Worm (Caenorhabditis elegans): ENCODE measurements around the gene fkh-4.
"Not testable (repeated sequence)": the region's sequence is repeated elsewhere in the genome, so short reads cannot be mapped to it uniquely, and the experiment has no call there.

Gene fkh-4

DNA sequence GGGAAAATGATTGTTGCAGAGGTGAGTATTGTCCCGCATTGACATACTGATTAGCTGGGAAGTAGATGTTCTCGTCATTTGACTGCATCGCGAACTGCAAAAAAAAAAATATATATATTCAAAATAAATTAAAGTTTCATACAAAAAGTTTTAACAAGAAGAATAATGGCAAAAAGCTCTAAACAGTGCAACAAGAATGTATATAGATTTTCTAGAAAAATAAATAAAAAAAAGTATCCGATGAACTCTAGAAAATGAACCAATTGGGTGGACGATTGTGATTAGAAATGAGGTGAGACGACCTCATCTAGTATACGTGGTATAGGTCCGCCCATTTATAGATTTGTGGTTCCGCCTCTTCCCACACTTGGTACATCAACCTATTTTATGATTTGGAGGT, at the start of gene fkh-4:
Gene fkh-4 (minus strand): TSS at position 101 of the 400 bp plus-strand sequence.
- not testable (repeated sequence) for TF ChIP-seq ztf-1 (GFP tag; conservative IDR thresholded peaks at IDR 0.05); nhr-237 (tag; optimal IDR thresholded peaks at IDR 0.05); elt-1 (tag; optimal IDR thresholded peaks at IDR 0.05)

DNA sequence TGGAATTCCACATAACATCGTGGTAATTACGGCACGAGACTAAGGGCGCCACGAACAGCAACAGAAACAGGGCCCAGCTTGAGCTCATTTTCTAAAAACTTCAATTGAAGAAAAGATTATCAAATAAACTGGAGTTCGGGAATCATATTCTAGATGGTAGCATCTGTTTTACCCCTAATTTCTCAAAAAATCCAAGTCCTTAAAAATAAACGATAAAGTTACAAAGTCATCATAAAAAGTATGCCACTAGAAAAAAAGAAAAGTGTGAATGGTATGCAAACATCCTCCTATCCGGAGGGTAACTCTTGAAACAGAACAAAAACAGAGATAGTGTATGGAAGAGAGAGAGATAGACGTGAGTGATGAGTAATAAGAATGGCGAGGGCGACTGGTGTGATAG, 48.7 kb upstream of the fkh-4 start, which contains the start of gene efn-3:
Gene efn-3 (minus strand): TSS at position 101 of the 400 bp plus-strand sequence.
- no peak for TF ChIP-seq mab-5 (tag; optimal IDR thresholded peaks at IDR 0.05)
- TF ChIP-seq dmd-4 (tag; optimal IDR thresholded peaks at IDR 0.05) = no peak
- TF ChIP-seq crh-2 (tag; optimal IDR thresholded peaks at IDR 0.05) = no peak
- no peak for TF ChIP-seq unc-62 (GFP tag; optimal IDR thresholded peaks at IDR 0.05)
- no peak for TF ChIP-seq nhr-6 (tag; optimal IDR thresholded peaks at IDR 0.05)
- TF ChIP-seq aly-2 (tag; optimal IDR thresholded peaks at IDR 0.05) = no peak
- TF ChIP-seq alr-1 (tag; optimal IDR thresholded peaks at IDR 0.05) = no peak
- TF ChIP-seq nhr-77 (tag; optimal IDR thresholded peaks at IDR 0.05) = no peak
- no peak for TF ChIP-seq sma-9 (GFP tag; optimal IDR thresholded peaks at IDR 0.05)
- TF ChIP-seq sma-9 (tag; optimal IDR thresholded peaks at IDR 0.05) = no peak
- no peak for TF ChIP-seq unc-55 (GFP tag; optimal IDR thresholded peaks at IDR 0.05)

DNA sequence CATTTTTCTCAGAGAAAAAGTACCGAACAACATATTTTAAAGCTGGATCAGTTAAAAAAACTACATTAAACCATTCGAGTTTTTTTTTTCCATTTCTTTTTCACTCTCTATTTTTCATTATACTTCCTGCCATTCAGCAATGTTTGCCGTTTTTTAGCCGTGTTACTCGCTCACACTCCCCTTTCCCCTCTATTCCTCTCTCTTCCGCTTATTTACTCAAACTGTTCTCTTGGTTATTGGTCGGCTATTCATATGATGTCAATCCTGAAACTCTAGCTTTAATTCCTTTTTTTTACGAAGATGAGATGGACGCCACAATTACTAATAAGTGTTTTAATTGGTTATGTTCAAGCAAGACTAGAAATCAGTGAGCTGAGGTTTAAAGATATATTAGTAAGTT, 43.2 kb upstream of the fkh-4 start, which contains the start of gene tre-4:
Gene tre-4 (plus strand): TSS at position 301 of the 400 bp plus-strand sequence.
- peak; percentile 39 for TF ChIP-seq unc-55 (GFP tag; optimal IDR thresholded peaks at IDR 0.05)
- TF ChIP-seq unc-62 (GFP tag; optimal IDR thresholded peaks at IDR 0.05) = no peak

DNA sequence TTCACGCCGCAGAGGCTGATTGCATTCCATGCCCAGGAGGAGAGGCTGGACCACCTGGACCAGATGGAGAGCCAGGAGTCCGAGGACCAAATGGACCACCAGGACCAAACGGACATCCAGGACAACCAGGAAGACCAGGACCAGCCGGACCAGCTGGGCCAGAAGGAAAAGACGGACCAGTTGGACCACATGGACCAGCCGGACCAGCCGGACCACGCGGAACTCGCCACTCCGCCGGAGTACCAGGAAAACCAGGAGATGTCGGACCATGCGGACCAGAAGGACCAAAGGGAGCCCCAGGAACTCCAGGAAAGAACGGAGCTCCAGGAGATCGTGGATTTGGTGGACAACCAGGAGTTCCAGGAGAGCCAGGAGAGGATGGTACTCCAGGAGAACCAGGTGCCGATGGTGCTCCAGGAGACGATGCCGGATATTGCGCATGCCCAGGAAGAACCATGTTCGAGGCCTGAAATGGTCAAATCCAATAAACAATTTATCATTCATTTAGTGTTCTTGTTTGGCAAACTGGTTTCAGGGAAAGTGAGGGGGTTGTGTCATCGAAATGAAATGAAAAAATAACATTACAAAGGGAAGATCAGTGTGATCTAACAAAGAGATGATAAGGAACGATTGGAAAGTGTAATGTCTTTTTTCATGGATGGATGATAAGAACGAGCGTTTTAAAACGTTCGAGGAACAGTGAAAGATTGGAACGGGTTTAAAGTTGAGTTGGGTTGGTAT, 41.4 kb upstream of the fkh-4 start:
- TF ChIP-seq sma-3 (GFP tag; optimal IDR thresholded peaks at IDR 0.05) (peak; percentile 23), elt-1 (tag; optimal IDR thresholded peaks at IDR 0.05) (no peak), blmp-1 (tag; optimal IDR thresholded peaks at IDR 0.05; ENCODE audit: insufficient read depth) (no peak), fos-1 (tag; optimal IDR thresholded peaks at IDR 0.05) (peak; percentile 0), ztf-11 (tag; optimal IDR thresholded peaks at IDR 0.05) (no peak), peb-1 (tag; optimal IDR thresholded peaks at IDR 0.05) (no peak), mab-5 (tag; optimal IDR thresholded peaks at IDR 0.05) (no peak), nhr-21 (tag; optimal IDR thresholded peaks at IDR 0.05) (no peak), unc-62 (GFP tag; optimal IDR thresholded peaks at IDR 0.05) (no peak), elt-3 (tag; optimal IDR thresholded peaks at IDR 0.05) (no peak)

DNA sequence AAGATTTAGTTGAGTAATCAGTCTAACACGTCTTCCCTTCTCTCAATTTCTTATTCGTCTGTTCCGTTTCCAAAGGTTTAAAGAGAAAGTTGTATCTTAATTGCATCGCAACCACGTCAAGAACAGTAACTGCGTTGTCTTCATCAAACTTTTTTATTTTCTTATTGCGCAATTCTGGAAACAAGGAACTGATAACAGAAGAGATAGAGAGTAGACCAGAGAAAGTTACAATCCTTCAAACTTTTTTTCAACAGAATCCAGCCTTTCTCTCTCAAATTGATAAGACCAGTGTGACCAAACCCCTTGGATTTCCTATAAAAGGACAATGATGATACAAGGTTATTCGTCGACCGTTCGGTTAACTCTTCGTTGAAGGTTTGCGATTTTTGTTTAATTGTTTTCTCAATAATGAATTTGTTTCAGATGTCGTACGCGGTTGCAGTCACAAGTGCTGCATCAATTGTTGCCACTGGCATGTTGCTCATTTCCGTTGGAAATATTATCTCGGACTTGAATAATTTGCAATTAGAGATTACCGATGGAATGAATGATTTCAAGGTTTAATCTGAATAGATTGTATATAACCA, 40.5 kb upstream of the fkh-4 start, which contains the start of gene col-184:
Gene col-184 (plus strand): TSS at position 409 of the 587 bp plus-strand sequence.
- TF ChIP-seq R02D3.7 (tag; optimal IDR thresholded peaks at IDR 0.05) (no peak), crh-2 (tag; optimal IDR thresholded peaks at IDR 0.05) (no peak), ztf-1 (GFP tag; conservative IDR thresholded peaks at IDR 0.05) (no peak), nhr-77 (tag; optimal IDR thresholded peaks at IDR 0.05) (no peak), mab-5 (tag; optimal IDR thresholded peaks at IDR 0.05) (no peak), blmp-1 (tag; optimal IDR thresholded peaks at IDR 0.05; ENCODE audit: insufficient read depth) (peak; percentile 49), alr-1 (tag; optimal IDR thresholded peaks at IDR 0.05) (no peak), aly-2 (tag; optimal IDR thresholded peaks at IDR 0.05) (no peak), dmd-4 (tag; optimal IDR thresholded peaks at IDR 0.05) (no peak), sem-4 (tag; optimal IDR thresholded peaks at IDR 0.05) (no peak), peb-1 (tag; optimal IDR thresholded peaks at IDR 0.05) (no peak), nhr-11 (tag; optimal IDR thresholded peaks at IDR 0.05) (no peak), ztf-4 (tag; optimal IDR thresholded peaks at IDR 0.05) (no peak), ztf-11 (tag; optimal IDR thresholded peaks at IDR 0.05) (no peak), lin-11 (tag; optimal IDR thresholded peaks at IDR 0.05) (no peak), sma-9 (GFP tag; optimal IDR thresholded peaks at IDR 0.05) (no peak), sma-9 (tag; optimal IDR thresholded peaks at IDR 0.05) (no peak), sma-3 (GFP tag; optimal IDR thresholded peaks at IDR 0.05) (peak; percentile 65)

DNA sequence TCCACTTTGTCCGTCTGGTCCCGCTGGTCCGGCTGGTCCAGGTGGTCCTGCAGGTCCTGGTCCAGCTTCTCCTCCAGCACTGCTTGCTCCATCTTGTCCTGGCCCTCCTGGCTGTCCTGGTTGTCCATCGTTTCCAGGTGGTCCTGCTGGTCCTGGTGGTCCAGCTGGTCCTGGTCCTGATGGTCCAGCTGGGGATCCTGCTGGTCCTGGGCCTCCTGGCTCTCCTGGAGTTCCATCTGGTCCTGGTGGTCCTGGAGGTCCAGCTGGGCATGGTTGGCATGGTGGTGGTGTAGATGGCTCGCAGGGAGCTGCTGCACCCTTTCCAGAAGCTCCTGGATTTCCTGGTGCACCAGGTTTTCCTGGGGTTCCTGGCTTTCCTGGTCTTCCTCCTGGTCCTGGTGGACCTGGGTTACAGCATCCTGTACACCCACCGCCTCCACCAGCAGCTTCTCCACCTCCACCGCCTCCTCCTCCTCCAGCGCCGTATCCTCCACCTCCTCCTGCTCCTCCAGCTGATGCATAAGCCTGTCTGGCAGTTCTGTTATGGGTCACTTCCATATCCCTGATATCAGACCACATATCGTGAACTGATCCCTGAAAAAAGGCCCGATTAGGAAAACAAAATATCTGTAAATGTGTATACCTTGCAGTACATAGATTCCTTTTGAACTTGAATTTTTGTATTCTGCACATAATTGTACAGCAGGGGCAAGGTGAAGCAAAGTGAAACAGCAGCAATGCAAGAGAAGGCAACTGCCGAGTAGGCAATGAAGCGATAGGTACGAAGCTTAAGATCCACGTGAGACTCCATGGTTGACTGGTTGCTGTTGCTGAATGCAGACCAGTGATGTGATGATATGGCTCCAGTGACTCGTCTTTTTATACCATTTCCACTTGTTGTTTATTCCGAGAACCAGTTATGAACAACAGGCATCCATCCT, 38.5 kb upstream of the fkh-4 start, which contains the start of gene col-183:
Gene col-183 (minus strand): TSS at position 839 of the 941 bp plus-strand sequence.
- no peak for TF ChIP-seq lin-13 (GFP tag; optimal IDR thresholded peaks at IDR 0.05)
- no peak for TF ChIP-seq lin-11 (tag; optimal IDR thresholded peaks at IDR 0.05)
- TF ChIP-seq elt-1 (tag; optimal IDR thresholded peaks at IDR 0.05) = no peak
- no peak for TF ChIP-seq unc-62 (GFP tag; optimal IDR thresholded peaks at IDR 0.05)
- no peak for TF ChIP-seq C34F6.9 (tag; optimal IDR thresholded peaks at IDR 0.05)
- TF ChIP-seq nhr-77 (tag; optimal IDR thresholded peaks at IDR 0.05) = no peak
- no peak for TF ChIP-seq elt-3 (tag; optimal IDR thresholded peaks at IDR 0.05)
- TF ChIP-seq nhr-10 (tag; optimal IDR thresholded peaks at IDR 0.05) = no peak
- no peak for TF ChIP-seq egl-27 (tag; optimal IDR thresholded peaks at IDR 0.05)
- TF ChIP-seq ceh-82 (tag; optimal IDR thresholded peaks at IDR 0.05) = no peak
- TF ChIP-seq lin-39 (tag; optimal IDR thresholded peaks at IDR 0.05) = no peak

All from whole organism, L2 larva.